Worm (Caenorhabditis elegans): ENCODE measurements around the gene sri-29.

DNA sequence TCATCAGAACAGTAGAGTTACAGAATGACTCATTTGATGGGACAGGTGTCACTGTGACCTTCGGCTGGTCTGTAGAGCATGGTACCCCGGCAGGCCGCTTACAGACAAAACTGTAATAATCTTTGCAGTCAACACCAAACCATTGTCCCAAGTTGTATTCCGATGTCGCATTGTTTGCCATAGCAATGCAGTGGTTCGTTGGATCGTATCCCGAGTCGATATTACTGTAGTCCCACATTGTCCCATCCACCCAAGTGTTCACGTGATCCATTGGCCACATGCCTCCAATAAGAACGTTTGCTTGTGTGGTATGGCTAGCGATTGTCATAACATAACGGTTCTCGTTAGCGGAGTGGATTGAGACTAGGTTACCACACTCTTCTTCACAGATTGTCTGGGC, 23.2 kb upstream of the sri-29 start:
- TF ChIP-seq unc-39 (tag; optimal IDR thresholded peaks at IDR 0.05) (no peak), zag-1 (tag; optimal IDR thresholded peaks at IDR 0.05) (no peak), mdl-1 (tag; optimal IDR thresholded peaks at IDR 0.05) (no peak), nhr-76 (tag; optimal IDR thresholded peaks at IDR 0.05) (no peak), egl-27 (tag; optimal IDR thresholded peaks at IDR 0.05) (no peak), nhr-25 (tag; optimal IDR thresholded peaks at IDR 0.05) (no peak), ceh-28 (tag; optimal IDR thresholded peaks at IDR 0.05) (no peak), pqm-1 (tag; optimal IDR thresholded peaks at IDR 0.05) (no peak)

Measured in whole organism, L3 larva.